Worm (Caenorhabditis elegans): Measurements from ENCODE around the gene F53A2.9.

DNA sequence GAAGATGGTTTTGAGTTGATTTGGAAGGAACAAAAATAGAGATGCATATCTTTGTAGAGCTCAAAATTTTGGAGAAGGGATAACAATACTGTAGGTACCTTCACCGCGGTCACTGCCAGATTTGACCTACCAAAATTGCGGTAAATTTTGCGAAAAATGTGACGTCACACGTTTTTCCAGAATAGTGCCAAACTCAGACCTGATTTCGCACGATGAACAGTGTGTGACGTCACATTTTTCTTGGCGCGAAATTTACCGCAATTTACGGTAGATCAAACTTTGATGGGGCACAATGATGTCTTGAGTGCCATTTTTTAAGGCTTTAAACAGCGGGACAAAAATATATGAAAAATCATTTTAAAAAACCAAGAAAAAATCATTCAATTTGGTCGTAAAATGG, 30.2 kb downstream of the F53A2.9 start:
- no peak for TF ChIP-seq unc-62 (GFP tag; optimal IDR thresholded peaks at IDR 0.05)
- no peak for TF ChIP-seq nhr-12 (tag; optimal IDR thresholded peaks at IDR 0.05)
- no peak for TF ChIP-seq lin-13 (tag; optimal IDR thresholded peaks at IDR 0.05)
- no peak for TF ChIP-seq elt-1 (tag; optimal IDR thresholded peaks at IDR 0.05; ENCODE audit: borderline replicate concordance, insufficient read depth)
- TF ChIP-seq nhr-28 (tag; optimal IDR thresholded peaks at IDR 0.05) = no peak
- TF ChIP-seq lsy-2 (tag; optimal IDR thresholded peaks at IDR 0.05) = no peak
- no peak for TF ChIP-seq ztf-11 (tag; optimal IDR thresholded peaks at IDR 0.05)
